Worm (Caenorhabditis elegans) whole organism, L1 larva: ENCODE results near the gene clec-82.

Experiments
- aly-2 ChIP-seq: fragments of 150-350 bp; optimal IDR thresholded peaks from 2 replicates; lab custom pipeline; 2014; ENCODE audit warnings: missing biosample characterization, missing genetic modification characterization
- ama-1 ChIP-seq: fragments of 150-350 bp; optimal IDR thresholded peaks from 2 replicates; lab custom pipeline; 2014
- dpl-1 ChIP-seq, 3 experiments: fragments of 150-350 bp in 2 of 3; sonication (generic microtip) in 1 of 3; optimal IDR thresholded peaks; 2 replicates each; lab custom pipeline; 2014 to 2017; ENCODE audit warnings: missing biosample characterization in 3 of 3, missing genetic modification characterization in 3 of 3, missing genetic modification reagents in 3 of 3
- fkh-10 ChIP-seq: sonication (generic microtip); optimal IDR thresholded peaks from 2 replicates; lab custom pipeline; 2017; ENCODE audit warnings: missing biosample characterization, missing genetic modification reagents, missing genetic modification characterization
- fos-1 ChIP-seq: fragments of 150-350 bp; optimal IDR thresholded peaks from 2 replicates; lab custom pipeline; 2014; ENCODE audit warnings: missing biosample characterization, missing genetic modification characterization
- lin-15B ChIP-seq: fragments of 150-350 bp; sonication (generic microtip); optimal IDR thresholded peaks from 3 replicates; lab custom pipeline; 2014; ENCODE audit warnings: missing biosample characterization, missing genetic modification characterization
- nhr-12 ChIP-seq: sonication (generic microtip); optimal IDR thresholded peaks from 2 replicates; lab custom pipeline; 2017; ENCODE audit warnings: missing biosample characterization, missing genetic modification characterization
- nhr-19 ChIP-seq: fragments of 200-800 bp; sonication (Bioruptor generic); conservative IDR thresholded peaks from 2 replicates; pipeline ENCODE4 v1.3.6; 2022; ENCODE audit warnings: missing genetic modification characterization, missing compliant biosample characterization
- nhr-237 ChIP-seq: fragments of 150-350 bp; optimal IDR thresholded peaks from 2 replicates; lab custom pipeline; 2014; ENCODE audit warnings: missing biosample characterization, missing genetic modification characterization
- nhr-28 ChIP-seq: fragments of 150-350 bp; optimal IDR thresholded peaks from 2 replicates; lab custom pipeline; 2014; ENCODE audit warnings: missing biosample characterization, missing genetic modification characterization
- nhr-76 ChIP-seq: sonication (generic microtip); optimal IDR thresholded peaks from 2 replicates; lab custom pipeline; 2017; ENCODE audit warnings: missing biosample characterization, missing genetic modification characterization
- snu-23 ChIP-seq: sonication (generic microtip); optimal IDR thresholded peaks from 2 replicates; lab custom pipeline; 2016; ENCODE audit warnings: missing genetic modification characterization, missing compliant biosample characterization
- tbx-2 ChIP-seq: sonication (generic microtip); optimal IDR thresholded peaks from 2 replicates; lab custom pipeline; 2016; ENCODE audit warnings: missing genetic modification characterization, missing compliant biosample characterization
- ztf-11 ChIP-seq, 2 experiments: sonication (generic microtip); optimal IDR thresholded peaks; 2 replicates each; lab custom pipeline; 2016 to 2017; ENCODE audit warnings: missing genetic modification characterization in 2 of 2, missing biosample characterization in 1 of 2, missing compliant biosample characterization in 1 of 2

ce11 chrIV:2864743-2865142, 29.3 kb downstream of the clec-82 start, which contains the start of gene Y54G2A.16:
- no peak for TF ChIP-seq snu-23 (GFP tag; lab: Kevin White, UChicago)
- TF ChIP-seq fos-1 (tag; lab: Kevin White, UChicago) = no peak
- TF ChIP-seq nhr-237 = no peak
- no peak for TF ChIP-seq lin-15B (tag; lab: Kevin White, UChicago)
- no peak for TF ChIP-seq fkh-10
- TF ChIP-seq ama-1 = no peak
- TF ChIP-seq nhr-12 = no peak
- TF ChIP-seq ztf-11 (tag; optimal IDR thresholded peaks at IDR 0.05; lab: Kevin White, UChicago) = no peak
- TF ChIP-seq nhr-76 (tag; lab: Kevin White, UChicago) = no peak
- no peak for TF ChIP-seq tbx-2 (tag; lab: Kevin White, UChicago)
- TF ChIP-seq aly-2 (tag; lab: Kevin White, UChicago) = no peak
- no peak for TF ChIP-seq nhr-19 (GFP tag; lab: Robert Waterston, UW)
- TF ChIP-seq nhr-28 (tag; lab: Kevin White, UChicago) = no peak
- no peak for TF ChIP-seq dpl-1 (GFP tag; optimal IDR thresholded peaks at IDR 0.05; lab: Kevin White, UChicago)
